Fruit fly (Drosophila melanogaster) whole organism, wandering third instar larva: ENCODE results near the gene CG1835.

Experiments used
- Dfd ChIP-seq: fragments of >200 bp; optimal IDR thresholded peaks from 2 replicates; lab custom pipeline; 2017; ENCODE audit warnings: missing biosample characterization, missing genetic modification characterization
- N ChIP-seq: fragments of >200 bp; optimal IDR thresholded peaks from 2 replicates; lab custom pipeline; 2018; ENCODE audit warnings: missing biosample characterization, missing external identifiers, missing genetic modification characterization
- dl ChIP-seq, 2 experiments: fragments of 175-275, 200-275 bp in 1 of 2; fragments of 200-275 bp in 1 of 2; sonication (Bioruptor generic); optimal IDR thresholded peaks; lab custom pipeline; 2018; ENCODE audit warnings: mild to moderate bottlenecking in 2 of 2, missing biosample characterization in 2 of 2, missing genetic modification characterization in 2 of 2, moderate library complexity in 2 of 2; ENCODE audit not compliant: partially characterized antibody in 2 of 2, insufficient read depth in 1 of 2
- dsf ChIP-seq: sonication (Bioruptor generic); optimal IDR thresholded peaks from 2 replicates; lab custom pipeline; 2016; ENCODE audit warnings: missing biosample characterization, missing genetic modification characterization, borderline replicate concordance
- ey ChIP-seq: fragments of 200-800 bp; sonication (Bioruptor generic); optimal IDR thresholded peaks from 2 replicates; lab custom pipeline; 2016; ENCODE audit warnings: missing biosample characterization, missing genetic modification characterization
- psq ChIP-seq: fragments of 200-800 bp; sonication (Bioruptor generic); optimal IDR thresholded peaks from 3 replicates; lab custom pipeline; 2017; ENCODE audit warnings: missing biosample characterization, mild to moderate bottlenecking, missing genetic modification characterization, moderate library complexity
- sv ChIP-seq: fragments of 200-800 bp; sonication (Bioruptor generic); optimal IDR thresholded peaks from 3 replicates; lab custom pipeline; 2016; ENCODE audit warnings: missing biosample characterization, missing genetic modification characterization
- tai ChIP-seq: sonication (Bioruptor generic); optimal IDR thresholded peaks from 2 replicates; lab custom pipeline; 2016; ENCODE audit warnings: missing biosample characterization, missing genetic modification characterization
- usp ChIP-seq: fragments of >200 bp; optimal IDR thresholded peaks from 2 replicates; lab custom pipeline; 2017; ENCODE audit warnings: missing biosample characterization, missing genetic modification characterization

- TF ChIP-seq dsf (GFP tag; lab: Kevin White, UChicago) (no peak), usp (GFP tag; lab: Kevin White, UChicago) (no peak), tai (GFP tag; lab: Kevin White, UChicago) (no peak), psq (no peak), Dfd (GFP tag; lab: Kevin White, UChicago) (no peak), sv (GFP tag; lab: Kevin White, UChicago) (no peak), N (GFP tag; lab: Kevin White, UChicago) (no peak), dl (GFP tag; optimal IDR thresholded peaks at IDR 0.05; lab: Kevin White, UChicago; ENCODE audit: insufficient read depth in 1 of 2, partially characterized antibody in 2 of 2) (no peak), ey (no peak)
Measured at dm6 chrX:20629360-20629759, 32.4 kb upstream of the CG1835 start.
